Fruit fly (Drosophila melanogaster): ENCODE measurements around the gene alpha-Spec.

alpha-Spec gene

dm6 chr3L:1797005-1797404 is 1.9 kb upstream of the alpha-Spec start, which contains the start of gene CG12020:
Gene CG12020 (plus strand): TSS chr3L:1797305.
- no peak for TF ChIP-seq noc (tag; optimal IDR thresholded peaks at IDR 0.05)

dm6 chr3L:1794164-1794942 is 775 bp downstream of the alpha-Spec start:
- TF ChIP-seq noc (tag; optimal IDR thresholded peaks at IDR 0.05): peak; percentile 58

- TF ChIP-seq noc (tag; optimal IDR thresholded peaks at IDR 0.05): peak; percentile 6
These were observed 5.8 kb downstream of the alpha-Spec start for dm6 chr3L:1789339-1789738.

dm6 chr3L:1784092-1784491 is 11.0 kb downstream of the alpha-Spec start:
- TF ChIP-seq noc (tag; optimal IDR thresholded peaks at IDR 0.05): no peak

- no peak for TF ChIP-seq noc (tag; optimal IDR thresholded peaks at IDR 0.05)
These were observed 17.9 kb downstream of the alpha-Spec start, which contains the start of the genes CG2021 and mRpL46 for dm6 chr3L:1777249-1777648. Gene CG2021 (minus strand): TSS chr3L:1777411. Gene mRpL46 (plus strand): TSS chr3L:1777439.

- TF ChIP-seq noc (tag; optimal IDR thresholded peaks at IDR 0.05): peak; percentile 80
These were observed 20.1 kb downstream of the alpha-Spec start, which contains the start of the genes CG13933 and PolD2 for dm6 chr3L:1774713-1775648. Gene CG13933 (minus strand): TSS chr3L:1775147. Gene PolD2 (plus strand): TSS chr3L:1775633.

dm6 chr3L:1772593-1772992 is 22.5 kb downstream of the alpha-Spec start:
- TF ChIP-seq noc (tag; optimal IDR thresholded peaks at IDR 0.05): no peak

- no peak for TF ChIP-seq noc (tag; optimal IDR thresholded peaks at IDR 0.05)
These were observed 23.5 kb downstream of the alpha-Spec start, which contains the start of gene Dhc62B for dm6 chr3L:1771658-1772057. Gene Dhc62B (minus strand): TSS chr3L:1771758.

dm6 chr3L:1756143-1756542 is 39.0 kb downstream of the alpha-Spec start, which contains the start of gene CG8001:
Gene CG8001 (plus strand): TSS chr3L:1756159.
- TF ChIP-seq noc (tag; optimal IDR thresholded peaks at IDR 0.05): no peak

- no peak for TF ChIP-seq noc (tag; optimal IDR thresholded peaks at IDR 0.05)
These were observed 39.6 kb downstream of the alpha-Spec start, which contains the start of gene Cht2 for dm6 chr3L:1755458-1755984. Gene Cht2 (minus strand): TSS chr3L:1755934.

dm6 chr3L:1754935-1755334 is 40.2 kb downstream of the alpha-Spec start:
- TF ChIP-seq noc (tag; optimal IDR thresholded peaks at IDR 0.05): no peak

- TF ChIP-seq noc (tag; optimal IDR thresholded peaks at IDR 0.05): no peak
These were observed 40.9 kb downstream of the alpha-Spec start for dm6 chr3L:1754262-1754661.

- TF ChIP-seq noc (tag; optimal IDR thresholded peaks at IDR 0.05): no peak
These were observed 46.9 kb downstream of the alpha-Spec start for dm6 chr3L:1748218-1748617.

- peak; percentile 95 for TF ChIP-seq noc (tag; optimal IDR thresholded peaks at IDR 0.05)
These were observed 48.6 kb downstream of the alpha-Spec start, which contains the start of gene CG13921 for dm6 chr3L:1746338-1747199. Gene CG13921 (plus strand): TSS chr3L:1746907.

- peak; percentile 74 for TF ChIP-seq noc (tag; optimal IDR thresholded peaks at IDR 0.05)
These were observed 49.7 kb downstream of the alpha-Spec start for dm6 chr3L:1745432-1745831.
